Fruit fly (Drosophila melanogaster) whole organism, larva: ENCODE measurements around the gene CG2116.

Experiments used
- noc ChIP-seq: fragments of 200-800 bp; sonication (Bioruptor generic); optimal IDR thresholded peaks from 3 replicates; lab custom pipeline; 2019; ENCODE audit warnings: missing biosample characterization, mild to moderate bottlenecking, missing genetic modification characterization, moderate library complexity

The CG2116 gene

DNA sequence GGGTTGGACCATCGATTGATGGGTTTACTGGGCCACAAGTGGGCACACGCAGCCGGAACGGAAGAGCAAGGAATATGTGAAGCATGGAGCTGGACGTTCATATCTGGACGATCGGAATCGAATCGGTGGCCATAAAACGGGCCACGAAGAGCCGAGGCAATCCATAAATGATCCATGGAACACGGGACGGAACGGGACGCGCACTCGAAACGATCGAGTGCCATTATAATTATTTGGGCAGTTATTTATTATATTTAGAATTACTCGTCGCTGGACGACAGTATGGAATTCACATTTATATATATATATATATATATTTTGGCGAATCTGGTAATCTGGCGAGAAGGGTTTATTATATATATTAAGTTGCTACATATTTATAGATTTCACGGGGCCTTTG, 21.7 kb upstream of the CG2116 start:
- TF ChIP-seq noc (tag; lab: Kevin White, UChicago), result no peak

DNA sequence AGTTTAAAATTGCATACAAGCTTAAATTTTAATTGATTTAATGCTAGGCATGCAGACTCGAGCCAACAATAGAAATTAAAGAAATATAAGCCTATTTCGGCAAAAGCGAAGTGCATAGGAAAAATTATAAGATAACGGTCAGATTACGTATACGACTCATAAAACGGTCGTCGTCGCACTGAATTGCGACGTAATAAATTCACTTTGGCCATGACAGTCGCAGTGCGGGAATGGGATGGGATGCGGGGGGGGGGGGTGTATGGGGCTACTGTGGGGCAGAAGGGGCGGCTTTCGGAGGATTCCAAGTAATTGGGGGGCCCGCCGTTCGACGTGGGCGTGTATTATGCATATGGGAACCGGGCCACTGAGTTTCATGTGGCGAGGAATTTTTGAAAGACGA, 18.6 kb upstream of the CG2116 start:
- TF ChIP-seq noc (tag; lab: Kevin White, UChicago), result no peak

DNA sequence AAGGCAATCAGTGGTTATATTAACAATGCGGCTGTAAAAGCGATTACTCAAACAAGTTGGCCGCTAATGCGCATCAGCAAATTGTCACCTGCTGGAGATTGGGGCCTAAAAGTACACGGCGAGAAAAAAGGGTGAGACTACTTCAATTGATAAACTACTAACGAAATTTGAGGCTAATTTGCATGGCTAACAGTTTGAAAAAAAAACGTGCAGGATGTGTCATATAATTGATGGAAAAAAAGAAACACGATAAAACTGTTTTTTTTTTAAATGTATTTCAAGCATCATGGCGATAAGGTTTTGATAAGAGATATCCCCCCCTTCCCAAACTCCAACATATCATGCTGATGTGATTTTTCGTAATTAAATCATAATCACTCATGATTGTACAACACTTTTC, 16.9 kb upstream of the CG2116 start:
- peak; percentile 43 for TF ChIP-seq noc (tag; lab: Kevin White, UChicago)

DNA sequence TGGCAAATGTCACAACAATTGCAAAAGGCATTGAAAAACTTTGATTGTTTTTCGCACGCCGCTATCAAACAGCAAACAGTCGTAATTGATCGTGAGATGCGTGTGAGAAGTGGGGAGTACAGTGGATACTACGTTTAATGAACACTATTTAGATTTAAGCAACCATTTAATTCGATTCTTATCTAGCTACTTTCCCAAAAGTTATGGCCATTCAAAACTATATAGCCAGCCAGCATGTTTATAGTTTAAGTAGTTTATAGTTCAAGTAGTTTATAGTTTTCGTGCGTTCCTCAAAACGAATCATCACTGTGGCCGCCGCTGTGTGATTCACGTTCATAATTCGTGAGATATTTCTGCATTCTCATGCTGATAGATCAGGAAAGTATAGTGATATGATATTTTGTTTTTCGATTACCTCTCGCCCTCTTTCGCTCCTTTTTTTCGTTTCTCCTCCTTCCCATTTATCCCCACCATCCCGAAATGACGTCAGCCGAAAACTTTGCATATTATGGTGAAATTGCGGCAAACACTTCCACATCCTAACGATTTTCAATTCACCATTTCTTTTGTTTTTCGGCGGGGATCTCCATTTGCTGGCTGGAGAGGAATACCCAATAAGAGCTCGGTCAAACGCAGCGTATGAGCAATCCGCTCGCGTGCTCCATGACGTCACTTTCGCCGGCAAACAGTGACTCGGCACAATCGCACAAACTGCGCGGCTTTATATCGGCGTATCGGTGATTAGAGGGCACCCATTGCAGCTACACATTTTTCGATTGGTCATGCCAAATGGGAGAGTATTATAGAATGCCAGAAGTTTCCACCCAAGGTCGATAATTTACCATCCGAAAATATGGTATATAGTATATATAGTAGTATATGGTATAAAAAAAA, 16.0 kb upstream of the CG2116 start:
- peak; percentile 93 for TF ChIP-seq noc (tag; lab: Kevin White, UChicago)

DNA sequence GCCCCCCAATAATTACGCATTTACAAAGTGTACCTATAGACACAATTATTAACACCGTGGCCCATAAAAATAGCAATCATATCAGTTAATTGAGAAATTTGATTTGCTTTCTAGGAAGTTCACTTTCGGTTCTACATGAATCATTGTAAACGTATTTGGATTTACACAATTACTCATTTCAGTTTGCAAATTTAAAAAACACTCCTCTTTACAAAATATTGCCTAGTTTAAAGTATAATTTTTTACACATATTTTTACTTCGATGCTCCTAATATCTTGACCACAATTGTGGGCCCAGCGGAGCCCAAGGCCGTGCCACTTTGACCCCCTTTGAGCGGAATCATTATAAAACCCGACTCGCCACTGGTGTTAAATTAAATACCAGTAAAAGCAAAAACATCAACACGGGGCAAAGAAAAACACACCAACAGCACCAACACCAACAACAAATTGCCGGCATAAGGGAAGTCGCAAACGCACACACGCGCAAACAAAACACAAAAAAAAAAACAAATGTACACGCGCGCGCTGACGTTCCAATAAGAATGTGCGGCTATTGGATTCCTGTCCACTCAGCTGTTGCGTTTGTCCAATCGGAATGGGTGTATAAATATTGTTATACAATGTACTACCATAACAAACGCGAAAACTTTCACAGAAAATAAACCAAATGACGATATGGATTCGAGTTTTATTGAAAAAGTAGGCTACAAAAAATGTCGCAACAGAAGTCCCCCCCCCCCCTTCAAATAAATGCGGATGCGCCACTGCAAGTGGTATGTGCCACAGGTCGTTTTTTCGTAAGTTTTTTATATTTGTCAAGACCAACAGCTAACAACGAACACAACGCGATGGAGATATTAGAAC, 14.9 kb upstream of the CG2116 start:
- peak; percentile 77 for TF ChIP-seq noc (tag; lab: Kevin White, UChicago)

DNA sequence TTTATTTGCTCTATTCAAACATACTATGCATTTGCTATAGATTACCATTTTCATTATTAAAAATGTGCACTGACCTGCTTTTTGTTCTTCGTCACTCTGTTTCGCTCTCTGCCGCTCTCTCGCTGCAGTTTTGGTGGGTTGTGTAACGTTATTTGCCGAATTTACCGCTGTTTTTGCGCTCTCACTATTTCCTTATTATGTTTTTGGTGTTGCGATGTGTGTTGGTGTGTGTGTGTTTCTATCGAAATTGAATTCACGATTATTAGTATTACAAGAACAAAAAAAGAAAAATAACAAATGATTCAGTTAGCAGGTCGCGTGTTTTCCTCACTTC, 14.3 kb upstream of the CG2116 start:
- no peak for TF ChIP-seq noc (tag; lab: Kevin White, UChicago)

DNA sequence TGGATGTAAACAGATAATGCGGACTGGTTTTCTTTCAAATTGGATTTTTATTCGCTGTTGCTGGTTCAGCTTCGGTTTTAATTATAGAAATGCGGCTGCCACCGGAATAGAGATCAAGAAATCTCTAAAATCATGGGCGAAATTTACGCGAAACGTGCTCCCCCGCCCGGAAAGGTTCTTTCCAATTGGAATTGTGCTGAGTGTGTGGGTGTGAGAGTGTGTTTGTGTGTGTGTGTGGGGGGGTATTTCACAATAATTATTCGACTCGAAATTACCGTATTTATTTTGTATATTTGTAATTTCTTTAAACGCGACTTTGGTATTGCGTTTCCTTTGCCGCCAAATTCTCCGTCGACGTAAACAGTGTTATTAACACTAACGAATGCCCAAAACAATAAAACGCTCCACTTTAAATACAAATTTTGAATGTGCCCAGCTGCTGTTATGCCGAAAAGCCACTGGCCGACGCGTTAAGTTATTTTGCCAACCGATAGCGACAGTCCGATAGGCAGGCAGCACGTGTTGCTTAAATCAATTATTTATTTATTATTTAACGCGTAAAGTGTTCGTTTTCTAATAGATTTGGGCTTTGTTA, 13.8 kb upstream of the CG2116 start, which contains the start of gene Gclc:
Gene Gclc (minus strand): TSS at position 431 of the 595 bp plus-strand sequence.
- peak; percentile 17 for TF ChIP-seq noc (tag; lab: Kevin White, UChicago)

DNA sequence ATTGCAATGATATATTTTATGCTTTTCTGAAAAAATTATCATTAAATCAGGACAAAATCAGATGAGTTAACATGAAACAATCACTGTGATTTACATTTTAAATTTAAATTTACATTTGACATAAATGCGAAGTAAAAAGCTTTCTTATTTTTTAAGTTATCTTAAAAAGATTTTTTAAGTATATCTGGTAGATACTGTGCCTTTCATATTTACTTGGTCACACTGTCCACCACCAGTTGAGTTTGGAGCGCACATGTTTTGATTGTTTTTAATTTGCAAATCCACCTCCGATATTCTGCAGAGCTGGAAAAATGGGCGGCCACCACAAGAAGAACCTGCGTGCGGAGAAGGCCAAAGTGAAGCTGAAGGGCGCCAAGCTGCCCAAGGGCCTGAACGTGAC, 12.8 kb upstream of the CG2116 start, which contains the start of gene CG1575:
Gene CG1575 (plus strand): TSS at position 200 of the 400 bp plus-strand sequence.
- no peak for TF ChIP-seq noc (tag; lab: Kevin White, UChicago)

DNA sequence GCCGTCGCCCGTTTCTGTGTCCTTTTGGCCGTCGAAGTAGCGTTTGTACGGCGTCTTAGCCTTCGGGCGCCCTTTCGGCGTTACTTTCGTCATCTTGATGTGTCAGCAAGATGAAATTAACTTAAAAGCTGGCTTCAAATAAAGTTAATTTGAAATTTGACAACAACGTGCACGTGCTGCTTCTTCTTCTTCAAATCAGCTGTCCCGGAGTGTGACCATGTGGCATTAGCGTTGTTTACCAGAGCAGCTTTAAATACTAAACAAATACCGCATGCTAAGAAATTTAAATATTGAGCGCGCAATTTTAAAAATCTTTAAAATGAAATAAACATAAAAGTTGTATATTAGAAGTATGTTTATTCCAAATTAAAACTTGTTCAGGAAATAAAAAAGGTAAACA, 8.7 kb upstream of the CG2116 start, which contains the start of gene CG2260:
Gene CG2260 (minus strand): TSS at position 209 of the 400 bp plus-strand sequence.
- no peak for TF ChIP-seq noc (tag; lab: Kevin White, UChicago)

DNA sequence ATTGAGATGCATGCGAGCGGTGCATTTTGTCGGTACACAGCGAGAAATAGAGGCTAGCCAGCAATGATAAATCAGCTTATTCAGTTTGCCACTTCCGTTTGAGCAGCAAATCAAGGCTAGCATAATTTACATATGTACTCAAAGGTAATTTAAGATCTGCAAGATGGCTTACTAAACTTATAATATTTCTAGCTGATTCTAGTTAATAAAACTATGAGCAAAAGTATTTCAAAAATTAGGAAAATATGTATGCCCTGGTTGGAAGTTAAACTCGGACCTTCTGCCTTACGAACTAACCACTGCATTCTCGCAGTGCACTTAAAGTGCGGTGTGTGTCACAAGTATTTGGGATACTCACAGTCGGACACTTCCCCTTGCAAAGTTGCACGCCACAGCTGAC, 6.8 kb upstream of the CG2116 start:
- no peak for TF ChIP-seq noc (tag; lab: Kevin White, UChicago)

DNA sequence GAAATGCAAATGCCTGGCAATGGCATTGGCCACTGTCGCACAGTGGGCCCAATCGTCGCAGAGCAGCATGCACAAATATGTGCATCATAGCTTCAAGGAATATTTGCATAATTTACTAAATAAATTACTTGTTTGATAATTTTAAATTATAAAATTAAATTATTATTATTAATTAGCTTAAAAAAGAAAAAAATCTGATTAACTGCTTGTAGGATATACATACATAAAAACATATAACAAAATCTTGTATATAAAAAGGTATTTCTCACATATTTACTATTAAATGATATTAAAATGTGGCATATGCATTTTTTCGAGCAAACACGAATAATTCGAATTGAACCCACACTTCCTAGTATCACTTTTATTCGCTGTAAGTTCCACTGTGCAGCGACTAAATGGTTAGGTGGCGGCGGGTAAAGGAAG, 4.4 kb upstream of the CG2116 start:
- TF ChIP-seq noc (tag; lab: Kevin White, UChicago), result no peak

DNA sequence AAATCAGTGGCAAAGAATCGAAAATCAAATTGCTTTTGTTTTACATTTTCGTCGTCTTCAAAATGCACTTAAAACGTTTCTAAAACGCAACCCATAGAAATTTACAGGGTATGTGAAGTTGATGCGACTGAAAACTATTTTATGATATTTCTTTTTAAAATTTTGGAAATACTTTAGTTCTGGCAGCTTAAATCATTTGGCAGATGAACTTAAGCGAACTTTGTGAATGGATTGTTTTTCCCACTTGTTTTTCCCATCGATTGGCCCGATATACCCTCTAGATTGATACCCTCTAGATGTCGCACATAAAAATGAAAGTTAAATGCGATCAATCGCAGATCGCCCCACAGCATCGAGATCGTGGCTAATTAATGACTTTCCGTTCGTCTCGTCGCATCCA, 3.5 kb upstream of the CG2116 start:
- no peak for TF ChIP-seq noc (tag; lab: Kevin White, UChicago)

DNA sequence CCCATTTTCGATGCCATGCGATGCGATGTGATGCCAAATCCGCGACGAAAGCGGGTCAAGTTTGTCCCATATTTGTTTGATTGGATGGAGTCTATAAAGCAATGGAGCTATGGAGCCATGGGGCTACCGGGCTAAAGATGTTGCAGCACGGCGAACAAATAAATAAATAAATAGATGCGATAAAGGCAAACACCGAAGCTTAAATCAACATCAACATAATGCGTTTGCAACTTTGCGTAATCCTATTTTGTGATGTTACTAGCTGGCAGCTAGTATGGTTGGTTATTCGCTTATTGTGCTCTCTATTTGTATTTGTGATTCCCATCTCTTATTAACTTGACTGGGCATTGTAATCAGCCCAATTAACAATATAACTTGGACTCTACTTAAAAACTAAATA, 1.5 kb upstream of the CG2116 start:
- TF ChIP-seq noc (tag; lab: Kevin White, UChicago), result no peak

DNA sequence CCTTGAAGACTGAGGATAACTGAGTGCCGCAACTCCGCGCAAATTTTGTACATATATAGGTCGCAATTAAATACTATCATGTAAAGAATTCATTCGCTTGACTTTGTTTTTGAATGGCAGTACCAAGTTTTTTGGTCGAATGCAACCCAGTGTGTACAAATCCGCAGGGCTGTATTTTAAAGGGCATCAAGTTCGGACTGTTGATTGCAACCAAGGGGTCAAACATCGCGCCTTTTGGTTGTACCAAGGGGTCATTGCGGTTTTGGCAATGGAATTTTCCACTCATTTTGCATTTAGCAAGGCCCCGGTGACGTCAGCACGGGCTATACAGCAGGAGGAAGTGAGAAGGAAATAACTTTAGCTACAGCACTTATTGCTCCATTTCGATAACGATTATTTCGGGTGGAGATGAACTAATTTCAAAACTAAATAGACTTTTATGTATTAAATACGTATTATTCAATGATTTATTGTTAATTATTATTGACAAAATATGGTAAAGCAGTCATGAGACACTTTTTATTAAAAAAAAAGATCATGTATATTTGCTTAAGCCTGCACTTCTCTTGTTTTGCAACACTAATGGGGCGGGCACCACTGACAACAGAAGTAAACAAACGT, 2.2 kb downstream of the CG2116 start, which contains the start of gene CG10958:
Gene CG10958 (plus strand): TSS at position 593 of the 621 bp plus-strand sequence.
- TF ChIP-seq noc (tag; lab: Kevin White, UChicago), result peak; percentile 68

DNA sequence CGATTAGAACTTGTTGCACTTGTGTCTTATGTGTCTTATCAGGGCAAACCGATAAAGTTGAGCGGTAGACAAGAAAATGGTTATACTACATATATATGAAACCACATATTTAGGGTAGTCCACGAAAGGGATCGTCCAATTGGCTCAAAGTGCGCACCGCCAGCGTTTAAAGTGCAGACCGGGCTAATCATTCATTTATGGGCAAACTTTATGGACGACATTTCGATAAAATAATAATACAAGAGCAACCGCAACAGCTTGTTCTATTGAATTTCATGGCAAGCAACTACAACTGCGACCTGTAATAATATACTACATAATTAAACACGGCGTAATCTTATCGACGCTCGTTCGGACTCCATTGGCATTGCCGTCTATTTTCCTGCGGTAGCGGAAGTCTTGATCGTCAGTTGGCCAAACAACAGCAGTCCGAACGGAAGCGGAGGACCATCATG, 5.8 kb downstream of the CG2116 start, which contains the start of the genes cyr and CG2120:
Gene cyr (minus strand): TSS at position 294 of the 455 bp plus-strand sequence.
Gene CG2120 (plus strand): TSS at position 405 of the 455 bp plus-strand sequence.
- TF ChIP-seq noc (tag; lab: Kevin White, UChicago), result no peak
